Worm (Caenorhabditis elegans): ENCODE results near the gene acs-20.

acs-20 gene

ce11 chrIV:12438359-12438758 lies 39.9 kb upstream of the acs-20 start, which contains the start of gene clec-185 (continued):
- TF ChIP-seq lin-54 (GFP tag; optimal IDR thresholded peaks at IDR 0.05) (no peak), die-1 (tag; optimal IDR thresholded peaks at IDR 0.05) (no peak)

DNA sequence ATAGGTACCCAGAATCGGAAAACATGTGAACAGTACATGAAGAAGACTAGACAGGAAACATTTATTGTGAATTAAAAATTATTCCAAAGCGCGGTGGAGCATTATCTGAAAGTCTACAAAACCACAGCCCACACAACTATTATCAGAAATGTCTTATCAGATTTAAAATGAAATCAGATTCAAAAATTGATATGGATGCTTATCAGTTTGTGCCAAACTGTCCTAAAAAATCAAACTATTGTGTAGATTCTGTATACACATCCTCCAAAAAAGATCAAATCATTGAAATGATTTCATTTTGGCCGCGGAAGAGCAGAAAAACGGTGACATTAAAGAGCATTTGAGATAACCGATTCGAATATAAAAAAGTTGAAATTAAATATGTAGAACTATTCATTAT lies 36.9 kb upstream of the acs-20 start, which contains the start of gene irg-4:
TSS of gene irg-4 (plus strand) at position 392 of the 400 bp plus-strand sequence.
- TF ChIP-seq nhr-80 (tag; optimal IDR thresholded peaks at IDR 0.05): peak; percentile 74
- TF ChIP-seq K11D2.4 (GFP tag; IDR thresholded peaks at IDR 0.05): no peak
- no peak for TF ChIP-seq egl-44 (GFP tag; IDR thresholded peaks at IDR 0.05)

- TF ChIP-seq rpc-1 (optimal IDR thresholded peaks at IDR 0.05): no peak
- no peak for TF ChIP-seq rpc-1 (tag; optimal IDR thresholded peaks at IDR 0.05)
- TF ChIP-seq zfh-2 (GFP tag; conservative IDR thresholded peaks at IDR 0.05): no peak
- no peak for TF ChIP-seq efl-1 (GFP tag; optimal IDR thresholded peaks at IDR 0.05)
- no peak for TF ChIP-seq C06A6.2 (GFP tag; conservative IDR thresholded peaks at IDR 0.05)
- no peak for TF ChIP-seq pbrm-1 (GFP tag; IDR thresholded peaks at IDR 0.05)
- TF ChIP-seq F22D6.2 (tag; optimal IDR thresholded peaks at IDR 0.05): no peak
- no peak for TF ChIP-seq unc-62 (GFP tag; optimal IDR thresholded peaks at IDR 0.05)
- TF ChIP-seq Y53G8AR.9 (GFP tag; conservative IDR thresholded peaks at IDR 0.05): no peak
Measured at ce11 chrIV:12432340-12432739, 33.8 kb upstream of the acs-20 start, which contains the start of gene clec-184. clec-184 (plus strand) TSS chrIV:12432640.

DNA sequence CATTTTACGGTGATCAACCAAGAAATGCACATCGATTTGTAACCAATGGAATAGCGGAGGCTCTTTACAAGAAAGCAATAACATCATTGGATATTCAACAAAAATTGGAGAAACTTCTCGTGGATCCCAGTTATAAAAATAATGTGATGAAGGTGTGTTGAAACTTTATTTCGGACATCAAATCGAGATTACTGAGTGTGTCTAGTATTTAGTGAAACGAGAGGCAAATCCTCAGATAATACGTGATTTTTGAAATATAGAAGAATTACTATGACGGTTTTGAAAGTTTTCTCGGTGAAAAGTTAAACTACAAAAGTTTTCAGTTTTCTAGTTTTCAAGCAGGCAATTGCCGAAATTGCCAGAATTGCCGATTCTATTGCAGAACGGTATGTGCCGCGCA lies 33.2 kb upstream of the acs-20 start:
- TF ChIP-seq F49E8.2 (tag; optimal IDR thresholded peaks at IDR 0.05; ENCODE audit: insufficient read depth) (no peak), pha-4 (tag; optimal IDR thresholded peaks at IDR 0.05) (no peak), bed-2 (GFP tag; IDR thresholded peaks at IDR 0.05) (no peak), rec-8 (tag; optimal IDR thresholded peaks at IDR 0.05) (no peak), mes-4 (tag; optimal IDR thresholded peaks at IDR 0.05) (no peak), B0035.1 (tag; optimal IDR thresholded peaks at IDR 0.05) (no peak), hrde-1 (tag; optimal IDR thresholded peaks at IDR 0.05; ENCODE audit: borderline replicate concordance) (no peak), nfya-1 (tag; optimal IDR thresholded peaks at IDR 0.05; ENCODE audit: borderline replicate concordance, insufficient read depth) (no peak)

ce11 chrIV:12429504-12429903 lies 31.0 kb upstream of the acs-20 start:
- TF ChIP-seq hmg-1.2 (GFP tag; IDR thresholded peaks at IDR 0.05) (no peak), ceh-100 (GFP tag; IDR thresholded peaks at IDR 0.05) (no peak), cebp-1 (GFP tag; IDR thresholded peaks at IDR 0.05) (no peak), cebp-1 (tag; optimal IDR thresholded peaks at IDR 0.05) (no peak), lir-1 (GFP tag; conservative IDR thresholded peaks at IDR 0.05) (no peak), F52B5.7 (tag; optimal IDR thresholded peaks at IDR 0.05) (no peak), athp-1 (tag; optimal IDR thresholded peaks at IDR 0.05) (no peak), ztf-3 (GFP tag; optimal IDR thresholded peaks at IDR 0.05) (no peak), F10E7.11 (tag; optimal IDR thresholded peaks at IDR 0.05) (no peak), rec-8 (tag; optimal IDR thresholded peaks at IDR 0.05) (no peak)

ce11 chrIV:12428467-12428866 lies 30.0 kb upstream of the acs-20 start, which contains the start of gene col-130:
col-130 (minus strand) TSS chrIV:12428516.
- TF ChIP-seq ama-1 (optimal IDR thresholded peaks at IDR 0.05) (no peak), ama-1 (GFP tag; optimal IDR thresholded peaks at IDR 0.05) (no peak), lsy-27 (tag; optimal IDR thresholded peaks at IDR 0.05; ENCODE audit: borderline replicate concordance, insufficient read depth) (no peak), ccch-3 (GFP tag; optimal IDR thresholded peaks at IDR 0.05) (no peak), ekl-4 (GFP tag; IDR thresholded peaks at IDR 0.05) (no peak), B0035.1 (tag; optimal IDR thresholded peaks at IDR 0.05) (no peak), lin-35 (GFP tag; optimal IDR thresholded peaks at IDR 0.05) (no peak), ceh-27 (GFP tag; optimal IDR thresholded peaks at IDR 0.05) (no peak), sdz-38 (tag; optimal IDR thresholded peaks at IDR 0.05) (no peak)
